Worm (Caenorhabditis elegans): ENCODE results near the gene cht-5.

DNA sequence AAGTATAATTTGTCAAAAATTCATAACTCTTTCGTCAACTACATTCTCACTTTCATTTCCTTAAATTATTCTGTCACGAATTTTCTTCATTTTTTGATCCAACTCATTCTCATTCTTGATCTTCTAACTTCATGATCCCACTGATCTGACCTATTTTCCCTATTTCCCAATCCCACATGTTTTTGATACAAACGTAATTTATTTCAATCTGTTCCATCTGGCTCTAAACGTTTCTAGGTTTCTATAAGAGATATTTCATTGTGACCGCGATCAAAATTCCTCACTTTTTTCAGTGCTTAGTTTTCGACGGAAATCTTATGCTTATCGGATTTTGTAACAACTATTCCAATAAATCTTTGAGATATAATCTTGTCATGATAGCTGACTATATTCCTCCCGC is 48.8 kb upstream of the cht-5 start:
- TF ChIP-seq tbx-2 (tag; optimal IDR thresholded peaks at IDR 0.05) = no peak
- no peak for TF ChIP-seq snpc-4 (tag; optimal IDR thresholded peaks at IDR 0.05)
